Fruit fly (Drosophila melanogaster) whole organism, embryonic: Measurements from ENCODE around the gene CG1273.

Experiments used
- Abd-B ChIP-seq: fragments of 200-800 bp; sonication (Bioruptor generic); optimal IDR thresholded peaks from 2 replicates; lab custom pipeline; 2018; ENCODE audit warnings: missing biosample characterization, mild to moderate bottlenecking, missing genetic modification characterization, moderate library complexity
- Ada2b ChIP-seq: fragments of 200-800 bp; sonication (Bioruptor generic); IDR thresholded peaks from 2 replicates; pipeline ENCODE4 v1.3.6; 2022; ENCODE audit warnings: missing biosample characterization, missing genetic modification characterization
- Atf3 ChIP-seq: fragments of 200-800 bp; sonication (Bioruptor generic); optimal IDR thresholded peaks from 3 replicates; lab custom pipeline; 2016; ENCODE audit warnings: missing biosample characterization, missing genetic modification characterization
- B-H1 ChIP-seq: fragments of 200-800 bp; sonication (Bioruptor generic); IDR thresholded peaks from 3 replicates; pipeline ENCODE4 v1.3.6; 2022; ENCODE audit warnings: missing biosample characterization, missing genetic modification characterization
- CG10147 ChIP-seq: fragments of 200-800 bp; sonication (Bioruptor generic); optimal IDR thresholded peaks from 2 replicates; lab custom pipeline; 2019; ENCODE audit warnings: missing biosample characterization, mild to moderate bottlenecking, missing genetic modification characterization, moderate library complexity
- CG10267 ChIP-seq: fragments of 200-800 bp; sonication (Bioruptor generic); optimal IDR thresholded peaks from 2 replicates; lab custom pipeline; 2018; ENCODE audit warnings: missing biosample characterization, mild to moderate bottlenecking, missing genetic modification characterization, moderate library complexity
- CG11085 ChIP-seq: fragments of 200-800 bp; sonication (Bioruptor generic); IDR thresholded peaks from 2 replicates; pipeline ENCODE4 v1.3.6; 2022; ENCODE audit warnings: missing biosample characterization, missing genetic modification characterization
- CG11456 ChIP-seq: fragments of 200-800 bp; sonication (Bioruptor generic); IDR thresholded peaks from 3 replicates; pipeline ENCODE4 v1.3.6; 2022; ENCODE audit warnings: missing biosample characterization, missing genetic modification characterization
- CG13624 ChIP-seq: fragments of 200-800 bp; sonication (Bioruptor generic); optimal IDR thresholded peaks from 2 replicates; lab custom pipeline; 2016; ENCODE audit warnings: missing biosample characterization, missing genetic modification characterization
- CG13775 ChIP-seq: fragments of 200-800 bp; sonication (Bioruptor generic); optimal IDR thresholded peaks from 3 replicates; lab custom pipeline; 2017; ENCODE audit warnings: missing biosample characterization, mild to moderate bottlenecking, missing genetic modification characterization
- CG15514 ChIP-seq: fragments of 200-800 bp; sonication (Bioruptor generic); optimal IDR thresholded peaks from 3 replicates; lab custom pipeline; 2017; ENCODE audit warnings: missing biosample characterization, missing genetic modification characterization, mild to moderate bottlenecking, moderate library complexity, missing genetic modification reagents
- CG17385 ChIP-seq: fragments of 200-800 bp; sonication (Bioruptor generic); optimal IDR thresholded peaks from 3 replicates; lab custom pipeline; 2018; ENCODE audit warnings: missing biosample characterization, mild to moderate bottlenecking, missing genetic modification characterization
- CG17912 ChIP-seq: fragments of 200-800 bp; sonication (Bioruptor generic); optimal IDR thresholded peaks from 2 replicates; lab custom pipeline; 2018; ENCODE audit warnings: missing biosample characterization, mild to moderate bottlenecking, missing genetic modification characterization
- CG18476 ChIP-seq: fragments of 200-800 bp; sonication (Bioruptor generic); optimal IDR thresholded peaks from 2 replicates; lab custom pipeline; 2016; ENCODE audit warnings: missing biosample characterization, mild to moderate bottlenecking, missing genetic modification characterization
- CG34224 ChIP-seq: fragments of 200-800 bp; sonication (Bioruptor generic); IDR thresholded peaks from 3 replicates; pipeline ENCODE4 v1.3.6; 2022; ENCODE audit warnings: missing biosample characterization, missing genetic modification characterization; ENCODE audit not compliant: partially characterized antibody
- CG4617 ChIP-seq: fragments of 200-800 bp; sonication (Bioruptor generic); optimal IDR thresholded peaks from 3 replicates; lab custom pipeline; 2016; ENCODE audit warnings: missing biosample characterization, missing genetic modification characterization, borderline replicate concordance
- CG4730 ChIP-seq: fragments of 200-800 bp; sonication (Bioruptor generic); IDR thresholded peaks from 2 replicates; pipeline ENCODE4 v1.3.6; 2022; ENCODE audit warnings: missing biosample characterization, missing genetic modification characterization
- CG7372 ChIP-seq: fragments of 200-800 bp; sonication (Bioruptor generic); IDR thresholded peaks from 2 replicates; pipeline ENCODE4 v1.3.6; 2022; ENCODE audit warnings: missing biosample characterization, missing genetic modification characterization
- CG7963 ChIP-seq: fragments of 200-800 bp; sonication (Bioruptor generic); IDR thresholded peaks from 3 replicates; pipeline ENCODE4 v1.3.6; 2022; ENCODE audit warnings: missing biosample characterization, missing genetic modification characterization; ENCODE audit not compliant: partially characterized antibody
- CG8924 ChIP-seq: fragments of 200-800 bp; optimal IDR thresholded peaks from 3 replicates; lab custom pipeline; 2019; ENCODE audit warnings: missing biosample characterization, mild to moderate bottlenecking, missing genetic modification characterization, moderate library complexity
- Dad ChIP-seq: fragments of 200-800 bp; sonication (Bioruptor generic); optimal IDR thresholded peaks from 3 replicates; lab custom pipeline; 2016; ENCODE audit warnings: missing biosample characterization, missing genetic modification characterization
- Dll ChIP-seq: fragments of 200-800 bp; sonication (Bioruptor generic); IDR thresholded peaks from 4 replicates; pipeline ENCODE4 v1.3.6; 2022; ENCODE audit warnings: missing biosample characterization, missing genetic modification characterization; ENCODE audit not compliant: partially characterized antibody
- Drgx ChIP-seq: fragments of 200-800 bp; sonication (Bioruptor generic); IDR thresholded peaks from 2 replicates; pipeline ENCODE4 v1.3.6; 2022; ENCODE audit warnings: missing biosample characterization, missing genetic modification characterization
- Elba2 ChIP-seq: fragments of 200-800 bp; sonication (Bioruptor generic); optimal IDR thresholded peaks from 3 replicates; lab custom pipeline; 2016; ENCODE audit warnings: missing biosample characterization, missing genetic modification characterization
- Gsc ChIP-seq: fragments of 200-800 bp; sonication (Bioruptor generic); IDR thresholded peaks from 2 replicates; pipeline ENCODE4 v1.3.6; 2022; ENCODE audit warnings: missing biosample characterization, missing genetic modification characterization
- HmgD ChIP-seq: fragments of 200-800 bp; sonication (Bioruptor generic); optimal IDR thresholded peaks from 3 replicates; lab custom pipeline; 2016; ENCODE audit warnings: missing biosample characterization, missing genetic modification characterization
- Hr3 ChIP-seq: fragments of 200-800 bp; sonication (Bioruptor generic); optimal IDR thresholded peaks from 3 replicates; lab custom pipeline; 2016; ENCODE audit warnings: missing biosample characterization, missing genetic modification characterization
- Kr ChIP-seq: fragments of 200-800 bp; sonication (Bioruptor generic); optimal IDR thresholded peaks from 2 replicates; lab custom pipeline; 2017; ENCODE audit warnings: missing biosample characterization, mild to moderate bottlenecking, missing genetic modification characterization
- Rfx ChIP-seq: fragments of 200-800 bp; sonication (Bioruptor generic); IDR thresholded peaks from 2 replicates; pipeline ENCODE4 v1.3.6; 2022; ENCODE audit warnings: missing biosample characterization, missing genetic modification characterization
- Scr ChIP-seq: fragments of 200-800 bp; sonication (Bioruptor generic); IDR thresholded peaks from 2 replicates; pipeline ENCODE4 v1.3.6; 2022; ENCODE audit warnings: missing biosample characterization, missing genetic modification characterization; ENCODE audit not compliant: partially characterized antibody
- Sox102F ChIP-seq: fragments of 200-800 bp; sonication (Bioruptor generic); optimal IDR thresholded peaks from 2 replicates; lab custom pipeline; 2018; ENCODE audit warnings: missing biosample characterization, mild to moderate bottlenecking, missing genetic modification characterization, moderate library complexity
- Usf ChIP-seq: fragments of 200-800 bp; sonication (Bioruptor generic); optimal IDR thresholded peaks from 2 replicates; lab custom pipeline; 2017; ENCODE audit warnings: missing genotype, missing biosample characterization, missing genetic modification characterization
- bab2 ChIP-seq: fragments of 200-800 bp; sonication (Bioruptor generic); optimal IDR thresholded peaks from 2 replicates; lab custom pipeline; 2016; ENCODE audit warnings: missing biosample characterization, missing genetic modification characterization
- cad ChIP-seq: fragments of >200 bp; optimal IDR thresholded peaks from 2 replicates; lab custom pipeline; 2017; ENCODE audit warnings: missing biosample characterization, missing genetic modification characterization
- dm ChIP-seq: fragments of 200-800 bp; sonication (Bioruptor generic); optimal IDR thresholded peaks from 3 replicates; lab custom pipeline; 2016; ENCODE audit warnings: missing biosample characterization, missing genetic modification characterization
- dpn ChIP-seq, 2 experiments: fragments of 200-800 bp; sonication (Bioruptor generic); optimal IDR thresholded peaks; 3 replicates each; lab custom pipeline; 2016; ENCODE audit warnings: missing biosample characterization in 2 of 2, missing genetic modification characterization in 2 of 2
- dysf ChIP-seq: fragments of 200-800 bp; sonication (Bioruptor generic); IDR thresholded peaks from 3 replicates; pipeline ENCODE4 v1.3.6; 2022; ENCODE audit warnings: missing biosample characterization, missing genetic modification characterization
- hkb ChIP-seq, 2 experiments: fragments of 200-800 bp in 1 of 2; fragments of >200 bp in 1 of 2; sonication (Bioruptor generic) in 1 of 2; IDR thresholded peaks in 1 of 2; optimal IDR thresholded peaks in 1 of 2; 2 replicates each; pipeline versions ENCODE4 v1.3.6 to Lab custom; 2017 to 2022; ENCODE audit warnings: missing biosample characterization in 1 of 2, missing genetic modification characterization in 1 of 2
- ind ChIP-seq: fragments of 200-800 bp; sonication (Bioruptor generic); optimal IDR thresholded peaks from 3 replicates; lab custom pipeline; 2016; ENCODE audit warnings: missing biosample characterization, missing genetic modification characterization
- lilli ChIP-seq: fragments of 200-800 bp; sonication (Bioruptor generic); optimal IDR thresholded peaks from 3 replicates; lab custom pipeline; 2016; ENCODE audit warnings: missing biosample characterization, missing genetic modification characterization
- lola ChIP-seq, 3 experiments: fragments of >200 bp in 2 of 3; fragments of 200-800 bp in 1 of 3; sonication (Bioruptor generic) in 1 of 3; optimal IDR thresholded peaks; 2 replicates each; lab custom pipeline; 2017 to 2019; ENCODE audit warnings: missing biosample characterization in 3 of 3, missing genetic modification characterization in 3 of 3, mild to moderate bottlenecking in 1 of 3, moderate library complexity in 1 of 3
- mam ChIP-seq: fragments of 200-800 bp; sonication (Bioruptor generic); optimal IDR thresholded peaks from 3 replicates; lab custom pipeline; 2016; ENCODE audit warnings: missing biosample characterization, missing genetic modification characterization
- oc ChIP-seq: fragments of 200-800 bp; sonication (Bioruptor generic); optimal IDR thresholded peaks from 2 replicates; lab custom pipeline; 2018; ENCODE audit warnings: missing biosample characterization, mild to moderate bottlenecking, missing genetic modification characterization, moderate library complexity
- ranshi ChIP-seq: fragments of 200-800 bp; sonication (Bioruptor generic); IDR thresholded peaks from 2 replicates; pipeline ENCODE4 v1.3.6; 2022; ENCODE audit warnings: missing biosample characterization, missing genetic modification characterization
- sc ChIP-seq, 3 experiments: fragments of >200 bp in 2 of 3; fragments of 200-800 bp in 1 of 3; sonication (Bioruptor generic) in 1 of 3; optimal IDR thresholded peaks; 2 replicates in 2 of 3; 3 replicates in 1 of 3; lab custom pipeline; 2017; ENCODE audit warnings: mild to moderate bottlenecking in 1 of 3, missing biosample characterization in 1 of 3, missing genetic modification characterization in 1 of 3, missing genetic modification reagents in 1 of 3
- sens ChIP-seq: fragments of 200-800 bp; sonication (Bioruptor generic); peaks from one replicate; lab custom pipeline; 2016; ENCODE audit warnings: missing biosample characterization, missing genetic modification characterization
- sqz ChIP-seq: fragments of 200-800 bp; sonication (Bioruptor generic); optimal IDR thresholded peaks from 3 replicates; lab custom pipeline; 2018; ENCODE audit warnings: missing biosample characterization, mild to moderate bottlenecking, missing genetic modification characterization
- trem ChIP-seq: fragments of 200-800 bp; optimal IDR thresholded peaks from 3 replicates; lab custom pipeline; 2019; ENCODE audit warnings: missing biosample characterization, mild to moderate bottlenecking, missing genetic modification characterization, moderate library complexity
- unpg ChIP-seq: fragments of 200-800 bp; sonication (Bioruptor generic); optimal IDR thresholded peaks from 3 replicates; lab custom pipeline; 2018; ENCODE audit warnings: missing biosample characterization, mild to moderate bottlenecking, missing genetic modification characterization, moderate library complexity

The CG1273 gene

dm6 chr3L:4242428-4242827, 21.1 kb upstream of the CG1273 start, which contains the start of gene pav (continued):
- TF ChIP-seq CG8924 (tag; lab: Kevin White, UChicago): peak; percentile 66
- no peak for TF ChIP-seq CG17912 (GFP tag; lab: Kevin White, UChicago)
- no peak for TF ChIP-seq CG10147 (GFP tag; lab: Kevin White, UChicago)
- TF ChIP-seq cad: no peak
- TF ChIP-seq CG10267 (tag; lab: Kevin White, UChicago): peak; percentile 61
- no peak for TF ChIP-seq Usf (GFP tag; lab: Kevin White, UChicago)
- TF ChIP-seq CG13775 (GFP tag; lab: Kevin White, UChicago): peak; percentile 30
- TF ChIP-seq CG11085 (GFP tag; lab: Robert Waterston, UW): 0 out of 2 replicates have a peak, but pooled peaks have one; percentile 11
- no peak for TF ChIP-seq CG7963 (GFP tag; lab: Robert Waterston, UW)
- TF ChIP-seq sens (GFP tag; lab: Kevin White, UChicago): no peak
- TF ChIP-seq HmgD (GFP tag; lab: Kevin White, UChicago): no peak
- no peak for TF ChIP-seq Kr (GFP tag; lab: Kevin White, UChicago)
- TF ChIP-seq Dad: no peak
- peak in 1 of 2 experiments; percentile 55 for TF ChIP-seq dpn (GFP tag; optimal IDR thresholded peaks at IDR 0.05; lab: Kevin White, UChicago)
- no peak for TF ChIP-seq Scr (GFP tag; lab: Robert Waterston, UW)
- no peak for TF ChIP-seq CG17385
- peak; percentile 11; the same call in 1 of the 2 replicates for TF ChIP-seq ranshi (GFP tag; lab: Robert Waterston, UW)
- TF ChIP-seq trem (tag; lab: Kevin White, UChicago): peak; percentile 61
- TF ChIP-seq dysf (GFP tag; lab: Robert Waterston, UW): peak; percentile 70; the same call in 2 of the 3 replicates
- TF ChIP-seq ind (GFP tag; lab: Kevin White, UChicago): peak; percentile 31
- TF ChIP-seq Dll: no peak
- TF ChIP-seq CG18476: peak; percentile 16
- TF ChIP-seq B-H1: peak; percentile 32; the same call in 1 of the 3 replicates
- TF ChIP-seq CG7372 (GFP tag; lab: Robert Waterston, UW): peak; percentile 58
- no peak for TF ChIP-seq CG34224 (GFP tag; lab: Robert Waterston, UW)
- TF ChIP-seq CG11456 (GFP tag; lab: Robert Waterston, UW): 0 out of 3 replicates have a peak, but pooled peaks have one; percentile 31
- peak; percentile 51 for TF ChIP-seq dm (GFP tag; lab: Kevin White, UChicago)
- TF ChIP-seq sc (optimal IDR thresholded peaks at IDR 0.05; lab: Kevin White, UChicago): no peak
- TF ChIP-seq sc (GFP tag; optimal IDR thresholded peaks at IDR 0.05; lab: Kevin White, UChicago): no peak
- TF ChIP-seq mam (GFP tag; lab: Kevin White, UChicago): no peak
- peak; percentile 69 for TF ChIP-seq Rfx (GFP tag; lab: Robert Waterston, UW)
- no peak for TF ChIP-seq Sox102F
- TF ChIP-seq sqz (GFP tag; lab: Kevin White, UChicago): no peak
- peak; percentile 9 for TF ChIP-seq Elba2 (GFP tag; lab: Kevin White, UChicago)
- TF ChIP-seq CG15514: peak; percentile 58
- peak; percentile 18 for TF ChIP-seq Hr3 (GFP tag; lab: Kevin White, UChicago)
- TF ChIP-seq oc (tag; lab: Kevin White, UChicago): no peak
- TF ChIP-seq bab2 (GFP tag; lab: Kevin White, UChicago): no peak
- TF ChIP-seq Atf3 (GFP tag; lab: Kevin White, UChicago): no peak
- TF ChIP-seq lola (GFP tag; optimal IDR thresholded peaks at IDR 0.05; lab: Kevin White, UChicago): peak in 1 of 3 experiments; percentile 30
- TF ChIP-seq Abd-B (GFP tag; lab: Kevin White, UChicago): peak; percentile 4
- TF ChIP-seq CG4617: peak; percentile 31
- TF ChIP-seq hkb (optimal IDR thresholded peaks at IDR 0.05; lab: Kevin White, UChicago): no peak
- TF ChIP-seq hkb (GFP tag; IDR thresholded peaks at IDR 0.05; lab: Robert Waterston, UW): peak; percentile 65
- TF ChIP-seq CG13624: no peak
- TF ChIP-seq lilli: peak; percentile 16
- no peak for TF ChIP-seq unpg (GFP tag; lab: Kevin White, UChicago)
- TF ChIP-seq CG4730 (GFP tag; lab: Robert Waterston, UW): peak; percentile 44; the same call in 1 of the 2 replicates
- TF ChIP-seq Drgx: peak; percentile 54
- TF ChIP-seq Gsc (GFP tag; lab: Robert Waterston, UW): no peak
- TF ChIP-seq Ada2b (GFP tag; lab: Robert Waterston, UW): peak; percentile 56
